Worm (Caenorhabditis elegans) whole organism, dauer: ENCODE data around the gene R148.5.

Source experiments
- unc-62 ChIP-seq: sonication (generic microtip); optimal IDR thresholded peaks from 2 replicates; lab custom pipeline; 2017; ENCODE audit warnings: missing biosample characterization, missing genetic modification reagents, missing genetic modification characterization

R148.5 gene

ce11 chrIII:3203589-3203988 lies 38.1 kb downstream of the R148.5 start:
- TF ChIP-seq unc-62 (GFP tag; lab: Kevin White, UChicago), result no peak

ce11 chrIII:3219050-3219449 lies 53.6 kb downstream of the R148.5 start, which contains the start of gene frm-8:
frm-8 (minus strand) TSS chrIII:3219150.
- TF ChIP-seq unc-62 (GFP tag; lab: Kevin White, UChicago), result no peak

ce11 chrIII:3220287-3220686 lies 54.8 kb downstream of the R148.5 start:
- no peak for TF ChIP-seq unc-62 (GFP tag; lab: Kevin White, UChicago)
